Worm (Caenorhabditis elegans) whole organism, L3 larva: ENCODE data around the gene nhx-1.

Experiments used
- ZK546.5 ChIP-seq: sonication (generic microtip); optimal IDR thresholded peaks from 2 replicates; lab custom pipeline; 2017; ENCODE audit warnings: missing biosample characterization, missing genetic modification characterization
- aly-2 ChIP-seq: fragments of 150-350 bp; optimal IDR thresholded peaks from 2 replicates; lab custom pipeline; 2014; ENCODE audit warnings: missing biosample characterization, missing genetic modification characterization
- ceh-16 ChIP-seq: sonication (generic microtip); optimal IDR thresholded peaks from 2 replicates; lab custom pipeline; 2017; ENCODE audit warnings: missing biosample characterization, missing genetic modification characterization
- ceh-82 ChIP-seq: fragments of 150-350 bp; optimal IDR thresholded peaks from 2 replicates; lab custom pipeline; 2014; ENCODE audit warnings: missing biosample characterization, missing genetic modification characterization
- elt-3 ChIP-seq, 3 experiments: fragments of 150-350 bp in 1 of 3; sonication (generic microtip) in 2 of 3; optimal IDR thresholded peaks; 2 replicates in 2 of 3; 4 replicates in 1 of 3; lab custom pipeline; 2014 to 2017; ENCODE audit warnings: missing biosample characterization in 3 of 3, missing genetic modification characterization in 3 of 3
- fkh-10 ChIP-seq: sonication (generic microtip); optimal IDR thresholded peaks from 2 replicates; lab custom pipeline; 2017; ENCODE audit warnings: missing biosample characterization, missing genetic modification reagents, missing genetic modification characterization
- fos-1 ChIP-seq: fragments of 150-350 bp; optimal IDR thresholded peaks from 2 replicates; lab custom pipeline; 2014; ENCODE audit warnings: missing biosample characterization, missing genetic modification characterization
- lin-15B ChIP-seq: fragments of 150-350 bp; optimal IDR thresholded peaks from 2 replicates; lab custom pipeline; 2014; ENCODE audit warnings: missing biosample characterization, missing genetic modification characterization
- nfya-1 ChIP-seq: sonication (generic microtip); optimal IDR thresholded peaks from 2 replicates; lab custom pipeline; 2017; ENCODE audit warnings: missing genetic modification characterization, mild to moderate bottlenecking, missing compliant biosample characterization, antibody characterized with exemption, moderate library complexity; ENCODE audit not compliant: insufficient read depth
- nhr-237 ChIP-seq: fragments of 150-350 bp; optimal IDR thresholded peaks from 2 replicates; lab custom pipeline; 2014; ENCODE audit warnings: missing biosample characterization, missing genetic modification characterization
- pha-4 ChIP-seq: fragments of 150-350 bp; optimal IDR thresholded peaks from 2 replicates; lab custom pipeline; 2014; ENCODE audit warnings: missing biosample characterization, missing genetic modification reagents, missing genetic modification characterization
- snpc-4 ChIP-seq: fragments of 150-350 bp; optimal IDR thresholded peaks from 2 replicates; lab custom pipeline; 2014; ENCODE audit warnings: missing biosample characterization, missing genetic modification characterization
- zag-1 ChIP-seq: fragments of 150-350 bp; optimal IDR thresholded peaks from 2 replicates; lab custom pipeline; 2014; ENCODE audit warnings: missing biosample characterization, missing genetic modification characterization
- ztf-4 ChIP-seq: fragments of 150-350 bp; optimal IDR thresholded peaks from 2 replicates; lab custom pipeline; 2014; ENCODE audit warnings: missing biosample characterization, missing genetic modification characterization

ce11 chrX:16055245-16055644 lies 38.3 kb downstream of the nhx-1 start, which contains the start of gene T27A8.7:
- TF ChIP-seq lin-15B (tag; lab: Kevin White, UChicago): no peak
- no peak for TF ChIP-seq ceh-16 (tag; lab: Kevin White, UChicago)
- no peak for TF ChIP-seq ceh-82
- TF ChIP-seq pha-4 (tag; lab: Kevin White, UChicago): no peak
- TF ChIP-seq aly-2 (tag; lab: Kevin White, UChicago): no peak
- no peak for TF ChIP-seq nfya-1 (tag; lab: Kevin White, UChicago)
- no peak for TF ChIP-seq ztf-4 (tag; lab: Kevin White, UChicago)
- no peak for TF ChIP-seq nhr-237 (tag; lab: Kevin White, UChicago)
- no peak for TF ChIP-seq fkh-10 (GFP tag; lab: Kevin White, UChicago)
- no peak for TF ChIP-seq elt-3 (tag; optimal IDR thresholded peaks at IDR 0.05; lab: Kevin White, UChicago)
- no peak for TF ChIP-seq ZK546.5
- no peak for TF ChIP-seq snpc-4 (tag; lab: Kevin White, UChicago)
- no peak for TF ChIP-seq fos-1 (tag; lab: Kevin White, UChicago)
- no peak for TF ChIP-seq zag-1 (tag; lab: Kevin White, UChicago)
